Fruit fly (Drosophila melanogaster) whole organism, embryonic: ENCODE measurements around the gene CG4004.
A peak's percentile ranks its signal among the peaks of the same experiment; 100 is the strongest.

Experiments
- CG12236 ChIP-seq: fragments of 200-800 bp; sonication (Bioruptor generic); optimal IDR thresholded peaks from 2 replicates; lab custom pipeline; 2016; ENCODE audit warnings: missing biosample characterization, missing genetic modification characterization
- CG15479 ChIP-seq: fragments of 200-800 bp; sonication (Bioruptor generic); optimal IDR thresholded peaks from 3 replicates; lab custom pipeline; 2019; ENCODE audit warnings: missing biosample characterization, mild to moderate bottlenecking, missing genetic modification characterization, moderate library complexity
- CG16813 ChIP-seq: fragments of 200-800 bp; sonication (Bioruptor generic); IDR thresholded peaks from 3 replicates; pipeline ENCODE4 v1.3.6; 2022; ENCODE audit warnings: missing biosample characterization, missing genetic modification characterization; ENCODE audit not compliant: partially characterized antibody
- CG18011 ChIP-seq: fragments of 200-800 bp; sonication (Bioruptor generic); optimal IDR thresholded peaks from 2 replicates; lab custom pipeline; 2017; ENCODE audit warnings: missing biosample characterization, missing genetic modification characterization, mild to moderate bottlenecking, moderate library complexity, missing genotype
- CG2199 ChIP-seq: fragments of 200-800 bp; sonication (Bioruptor generic); IDR thresholded peaks from 3 replicates; pipeline ENCODE4 v1.3.6; 2022; ENCODE audit warnings: missing biosample characterization, missing genetic modification characterization
- CG3281 ChIP-seq: fragments of 200-800 bp; sonication (Bioruptor generic); optimal IDR thresholded peaks from 3 replicates; lab custom pipeline; 2017; ENCODE audit warnings: missing biosample characterization, mild to moderate bottlenecking, missing genetic modification characterization
- CG3726 ChIP-seq: fragments of 200-800 bp; sonication (Bioruptor generic); IDR thresholded peaks from 3 replicates; pipeline ENCODE4, ENCODE4 v1.3.6; 2022; ENCODE audit warnings: missing biosample characterization, missing genetic modification characterization
- CG4360 ChIP-seq: fragments of 200-800 bp; sonication (Bioruptor generic); IDR thresholded peaks from 2 replicates; pipeline ENCODE4 v1.3.6; 2022; ENCODE audit warnings: missing biosample characterization, missing genetic modification characterization
- CG5245 ChIP-seq: fragments of 200-800 bp; sonication (Bioruptor generic); optimal IDR thresholded peaks from 3 replicates; lab custom pipeline; 2016; ENCODE audit warnings: missing biosample characterization, missing genetic modification characterization
- CG6683 ChIP-seq: fragments of 200-800 bp; sonication (Bioruptor generic); optimal IDR thresholded peaks from 2 replicates; lab custom pipeline; 2017; ENCODE audit warnings: missing biosample characterization, mild to moderate bottlenecking, missing genetic modification characterization, missing genetic modification reagents
- CG7556 ChIP-seq: fragments of 200-800 bp; sonication (Bioruptor generic); optimal IDR thresholded peaks from 2 replicates; lab custom pipeline; 2017; ENCODE audit warnings: missing biosample characterization, mild to moderate bottlenecking, missing genetic modification characterization
- CG7786 ChIP-seq: fragments of 200-800 bp; sonication (Bioruptor generic); optimal IDR thresholded peaks from 2 replicates; lab custom pipeline; 2016; ENCODE audit warnings: missing biosample characterization, missing genetic modification characterization
- CG8290 ChIP-seq, 3 experiments: fragments of 200-800 bp; sonication (Bioruptor generic); optimal IDR thresholded peaks; 2 replicates each; lab custom pipeline; 2016 to 2019; ENCODE audit warnings: missing biosample characterization in 3 of 3, missing genetic modification characterization in 3 of 3, mild to moderate bottlenecking in 2 of 3, moderate library complexity in 1 of 3
- CG9727 ChIP-seq: fragments of 200-800 bp; sonication (Bioruptor generic); optimal IDR thresholded peaks from 3 replicates; lab custom pipeline; 2017; ENCODE audit warnings: missing biosample characterization, mild to moderate bottlenecking, missing genetic modification characterization
- Dbx ChIP-seq: fragments of 200-800 bp; sonication (Bioruptor generic); IDR thresholded peaks from 3 replicates; pipeline ENCODE4 v1.3.6; 2022; ENCODE audit warnings: missing biosample characterization, missing genetic modification characterization
- Dek ChIP-seq: fragments of 200-800 bp; sonication (Bioruptor generic); optimal IDR thresholded peaks from 3 replicates; lab custom pipeline; 2019; ENCODE audit warnings: missing biosample characterization, mild to moderate bottlenecking, missing genetic modification characterization, moderate library complexity
- Doc3 ChIP-seq: fragments of 200-800 bp; sonication (Bioruptor generic); IDR thresholded peaks from 3 replicates; pipeline ENCODE4 v1.3.6; 2022; ENCODE audit warnings: missing biosample characterization, missing genetic modification characterization; ENCODE audit not compliant: partially characterized antibody
- Drgx ChIP-seq: fragments of 200-800 bp; sonication (Bioruptor generic); IDR thresholded peaks from 2 replicates; pipeline ENCODE4 v1.3.6; 2022; ENCODE audit warnings: missing biosample characterization, missing genetic modification characterization
- ERR ChIP-seq: fragments of 200-800 bp; sonication (Bioruptor generic); optimal IDR thresholded peaks from 2 replicates; lab custom pipeline; 2016; ENCODE audit warnings: missing biosample characterization, missing genetic modification characterization
- Hand ChIP-seq: fragments of 200-800 bp; sonication (Bioruptor generic); optimal IDR thresholded peaks from 2 replicates; lab custom pipeline; 2017; ENCODE audit warnings: mild to moderate bottlenecking, missing biosample characterization, missing genetic modification reagents, missing genetic modification characterization
- Hmr ChIP-seq: fragments of 200-800 bp; sonication (Bioruptor generic); optimal IDR thresholded peaks from 3 replicates; lab custom pipeline; 2017; ENCODE audit warnings: mild to moderate bottlenecking, missing biosample characterization, missing genetic modification reagents, missing genetic modification characterization
- Lim3 ChIP-seq: fragments of 200-800 bp; sonication (Bioruptor generic); IDR thresholded peaks from 2 replicates; pipeline ENCODE4 v1.3.6; 2022; ENCODE audit warnings: missing biosample characterization, missing genetic modification characterization
- Myb ChIP-seq: fragments of 200-800 bp; sonication (Bioruptor generic); optimal IDR thresholded peaks from 2 replicates; lab custom pipeline; 2016; ENCODE audit warnings: missing biosample characterization, missing genetic modification characterization
- Sin3A ChIP-seq: fragments of >200 bp; optimal IDR thresholded peaks from 2 replicates; lab custom pipeline; 2018
- Six4 ChIP-seq: fragments of 200-800 bp; sonication (Bioruptor generic); optimal IDR thresholded peaks from 2 replicates; lab custom pipeline; 2016; ENCODE audit warnings: missing biosample characterization, missing genetic modification characterization
- Taf1 ChIP-seq: fragments of 200-800 bp; sonication (Bioruptor generic); IDR thresholded peaks from 2 replicates; pipeline ENCODE4 v1.3.6; 2022; ENCODE audit warnings: missing biosample characterization, missing genetic modification characterization
- Tbp ChIP-seq: fragments of >200 bp; optimal IDR thresholded peaks from 2 replicates; lab custom pipeline; 2018; ENCODE audit warnings: missing biosample characterization, missing genetic modification characterization
- Trl ChIP-seq, 3 experiments: fragments of >200 bp in 2 of 3; fragments of 200-800 bp in 1 of 3; sonication (Bioruptor generic) in 1 of 3; optimal IDR thresholded peaks; 2 replicates in 1 of 3; 3 replicates in 2 of 3; lab custom pipeline; 2016 to 2017; ENCODE audit warnings: missing biosample characterization in 1 of 3, missing genetic modification characterization in 1 of 3
- ara ChIP-seq: fragments of 200-800 bp; sonication (Bioruptor generic); IDR thresholded peaks from 2 replicates; pipeline ENCODE4 v1.3.6; 2022; ENCODE audit warnings: missing biosample characterization, missing genetic modification characterization
- bsh ChIP-seq, 2 experiments: fragments of 200-800 bp; sonication (Bioruptor generic); optimal IDR thresholded peaks; 2 replicates each; lab custom pipeline; 2017 to 2018; ENCODE audit warnings: mild to moderate bottlenecking in 2 of 2, missing biosample characterization in 2 of 2, missing genetic modification characterization in 2 of 2, moderate library complexity in 1 of 2
- cas ChIP-seq: fragments of 200-800 bp; sonication (Bioruptor generic); IDR thresholded peaks from 2 replicates; pipeline ENCODE4 v1.3.6; 2022; ENCODE audit warnings: missing biosample characterization, missing genetic modification characterization
- corto ChIP-seq: fragments of 200-800 bp; sonication (Bioruptor generic); optimal IDR thresholded peaks from 2 replicates; lab custom pipeline; 2016; ENCODE audit warnings: missing biosample characterization, mild to moderate bottlenecking, missing genetic modification characterization, moderate library complexity
- crc ChIP-seq: fragments of 200-800 bp; sonication (Bioruptor generic); optimal IDR thresholded peaks from 2 replicates; lab custom pipeline; 2016; ENCODE audit warnings: missing biosample characterization, missing genetic modification characterization
- exex ChIP-seq: fragments of 200-800 bp; sonication (Bioruptor generic); optimal IDR thresholded peaks from 4 replicates; lab custom pipeline; 2018; ENCODE audit warnings: missing biosample characterization, mild to moderate bottlenecking, missing genetic modification characterization, moderate library complexity
- fd96Cb ChIP-seq: fragments of 200-800 bp; sonication (Bioruptor generic); optimal IDR thresholded peaks from 2 replicates; lab custom pipeline; 2018; ENCODE audit warnings: missing biosample characterization, mild to moderate bottlenecking, missing genetic modification characterization, moderate library complexity
- grn ChIP-seq: fragments of 200-800 bp; sonication (Bioruptor generic); optimal IDR thresholded peaks from 3 replicates; lab custom pipeline; 2017; ENCODE audit warnings: missing biosample characterization, missing genetic modification characterization
- insv ChIP-seq, 2 experiments: fragments of 200-800 bp; sonication (Bioruptor generic); optimal IDR thresholded peaks; 3 replicates each; lab custom pipeline; 2016 to 2018; ENCODE audit warnings: missing biosample characterization in 2 of 2, missing genetic modification characterization in 2 of 2
- lov ChIP-seq, 2 experiments: fragments of 200-800 bp in 1 of 2; fragments of >200 bp in 1 of 2; sonication (Bioruptor generic) in 1 of 2; IDR thresholded peaks in 1 of 2; optimal IDR thresholded peaks in 1 of 2; 2 replicates in 1 of 2; 3 replicates in 1 of 2; pipeline versions ENCODE4 v1.3.6 to Lab custom; 2017 to 2022; ENCODE audit warnings: missing biosample characterization in 1 of 2, missing genetic modification characterization in 1 of 2
- mirr ChIP-seq: fragments of 200-800 bp; sonication (Bioruptor generic); optimal IDR thresholded peaks from 3 replicates; lab custom pipeline; 2018; ENCODE audit warnings: missing biosample characterization, mild to moderate bottlenecking, missing genetic modification characterization
- nerfin-2 ChIP-seq: fragments of 200-800 bp; sonication (Bioruptor generic); IDR thresholded peaks from 2 replicates; pipeline ENCODE4 v1.3.6; 2022; ENCODE audit warnings: missing biosample characterization, missing genetic modification characterization; ENCODE audit not compliant: partially characterized antibody
- peb ChIP-seq: fragments of 200-800 bp; sonication (Bioruptor generic); IDR thresholded peaks from 2 replicates; pipeline ENCODE4 v1.3.6; 2022; ENCODE audit warnings: missing biosample characterization, missing genetic modification characterization
- ranshi ChIP-seq: fragments of 200-800 bp; sonication (Bioruptor generic); IDR thresholded peaks from 2 replicates; pipeline ENCODE4 v1.3.6; 2022; ENCODE audit warnings: missing biosample characterization, missing genetic modification characterization
- run ChIP-seq: fragments of 200-800 bp; sonication (Bioruptor generic); optimal IDR thresholded peaks from 3 replicates; lab custom pipeline; 2018; ENCODE audit warnings: missing biosample characterization, mild to moderate bottlenecking, missing genetic modification characterization
- scrt ChIP-seq: fragments of 200-800 bp; sonication (Bioruptor generic); optimal IDR thresholded peaks from 2 replicates; lab custom pipeline; 2018; ENCODE audit warnings: missing biosample characterization, mild to moderate bottlenecking, missing genetic modification characterization, moderate library complexity
- sob ChIP-seq: fragments of 200-800 bp; sonication (Bioruptor generic); IDR thresholded peaks from 2 replicates; pipeline ENCODE4 v1.3.6; 2022; ENCODE audit warnings: missing biosample characterization, missing genetic modification characterization
- trem ChIP-seq: fragments of 200-800 bp; optimal IDR thresholded peaks from 3 replicates; lab custom pipeline; 2019; ENCODE audit warnings: missing biosample characterization, mild to moderate bottlenecking, missing genetic modification characterization, moderate library complexity
- vfl ChIP-seq: fragments of 200-800 bp; sonication (Bioruptor generic); optimal IDR thresholded peaks from 2 replicates; lab custom pipeline; 2016; ENCODE audit warnings: missing biosample characterization, missing genetic modification characterization
- zfh2 ChIP-seq: fragments of 200-800 bp; sonication (Bioruptor generic); optimal IDR thresholded peaks from 2 replicates; lab custom pipeline; 2016; ENCODE audit warnings: missing biosample characterization, missing genetic modification characterization

Gene CG4004

DNA sequence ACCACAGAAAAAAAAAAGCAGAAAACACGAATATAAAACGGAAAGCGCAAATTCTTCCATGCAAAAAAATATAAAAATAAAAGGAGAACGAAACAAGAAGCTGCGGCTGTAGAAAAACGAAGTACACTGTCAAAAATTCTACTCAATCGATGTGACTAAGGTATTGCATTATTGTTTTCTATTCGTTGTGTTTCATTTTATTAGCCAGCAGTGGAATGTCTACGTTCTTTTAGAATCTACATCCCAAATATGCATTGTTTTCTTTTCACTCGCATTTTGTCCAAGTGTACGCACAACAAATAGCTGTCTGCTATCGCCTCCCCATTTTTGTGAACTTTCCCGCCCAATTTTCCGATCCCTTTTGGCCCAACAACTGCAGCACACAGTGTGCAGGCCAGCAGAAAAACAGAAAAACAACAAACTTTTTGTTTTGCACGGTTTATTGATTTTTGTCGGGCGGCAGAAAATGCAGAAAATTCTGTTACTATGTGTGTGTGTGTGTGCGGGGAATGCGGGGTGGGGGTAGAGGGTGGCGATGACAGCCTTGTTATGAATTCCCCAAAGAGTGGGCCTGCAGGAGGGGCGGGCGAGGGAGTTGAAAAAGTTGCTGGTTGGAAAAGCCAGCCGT, 24.7 kb upstream of the CG4004 start (continued):
- TF ChIP-seq Drgx (peak; percentile 79), bsh (GFP tag; optimal IDR thresholded peaks at IDR 0.05; lab: Kevin White, UChicago) (peak; percentile 70 to 83), fd96Cb (tag; lab: Kevin White, UChicago) (peak; percentile 67), cas (GFP tag; lab: Robert Waterston, UW) (0 out of 2 replicates have a peak, but pooled peaks have one; percentile 29), zfh2 (GFP tag; lab: Kevin White, UChicago) (peak; percentile 55), CG7786 (GFP tag; lab: Kevin White, UChicago) (peak; percentile 76), ERR (GFP tag; lab: Kevin White, UChicago) (peak; percentile 47), scrt (GFP tag; lab: Kevin White, UChicago) (peak; percentile 58), Six4 (peak; percentile 72), CG9727 (peak; percentile 65), sob (GFP tag; lab: Robert Waterston, UW) (peak; percentile 52; the same call in 1 of the 2 replicates), mirr (GFP tag; lab: Kevin White, UChicago) (no peak), CG5245 (peak; percentile 65), Dek (tag; lab: Kevin White, UChicago) (peak; percentile 52), ranshi (GFP tag; lab: Robert Waterston, UW) (peak; percentile 69), ara (GFP tag; lab: Robert Waterston, UW) (peak; percentile 49; the same call in 1 of the 2 replicates), CG12236 (GFP tag; lab: Kevin White, UChicago) (peak; percentile 17), Myb (peak; percentile 48), CG3281 (GFP tag; lab: Kevin White, UChicago) (peak; percentile 75), Dbx (GFP tag; lab: Robert Waterston, UW) (peak; percentile 64; the same call in 1 of the 3 replicates), vfl (GFP tag; lab: Kevin White, UChicago) (no peak), CG4360 (GFP tag; lab: Robert Waterston, UW) (no peak), peb (GFP tag; lab: Robert Waterston, UW) (0 out of 2 replicates have a peak, but pooled peaks have one; percentile 13), crc (GFP tag; lab: Kevin White, UChicago) (no peak), CG3726 (GFP tag; lab: Robert Waterston, UW) (no peak), insv (GFP tag; optimal IDR thresholded peaks at IDR 0.05; lab: Kevin White, UChicago) (no peak), Hand (peak; percentile 58), CG15479 (no peak), trem (tag; lab: Kevin White, UChicago) (peak; percentile 1), corto (peak; percentile 49), CG18011 (GFP tag; lab: Kevin White, UChicago) (peak; percentile 6), Lim3 (no peak), Doc3 (no peak), lov (optimal IDR thresholded peaks at IDR 0.05; lab: Kevin White, UChicago) (no peak), lov (GFP tag; IDR thresholded peaks at IDR 0.05; lab: Robert Waterston, UW) (no peak), CG7556 (GFP tag; lab: Kevin White, UChicago) (peak; percentile 73), nerfin-2 (no peak), Taf1 (no peak), grn (GFP tag; lab: Kevin White, UChicago) (no peak), CG6683 (peak; percentile 9), CG8290 (GFP tag; optimal IDR thresholded peaks at IDR 0.05; lab: Kevin White, UChicago) (no peak), CG8290 (tag; optimal IDR thresholded peaks at IDR 0.05; lab: Kevin White, UChicago) (peak in 1 of 2 experiments; percentile 80), Tbp (GFP tag; lab: Kevin White, UChicago) (no peak), run (tag; lab: Kevin White, UChicago) (peak; percentile 15), Trl (optimal IDR thresholded peaks at IDR 0.05; lab: Kevin White, UChicago) (no peak), Trl (GFP tag; optimal IDR thresholded peaks at IDR 0.05; lab: Kevin White, UChicago) (peak; percentile 76), exex (tag; lab: Kevin White, UChicago) (no peak), CG2199 (no peak), Sin3A (lab: Kevin White, UChicago) (no peak), CG16813 (GFP tag; lab: Robert Waterston, UW) (no peak), Hmr (peak; percentile 71)
